Fruit fly (Drosophila melanogaster) whole organism, embryonic: ENCODE measurements around the gene Tg.

ENCODE experiments used
- BtbVII ChIP-seq: fragments of 200-800 bp; sonication (Bioruptor generic); optimal IDR thresholded peaks from 3 replicates; lab custom pipeline; 2017; ENCODE audit warnings: missing biosample characterization, mild to moderate bottlenecking, missing genetic modification characterization
- CG10267 ChIP-seq: fragments of 200-800 bp; sonication (Bioruptor generic); optimal IDR thresholded peaks from 2 replicates; lab custom pipeline; 2018; ENCODE audit warnings: missing biosample characterization, mild to moderate bottlenecking, missing genetic modification characterization, moderate library complexity
- CG10979 ChIP-seq: fragments of 200-800 bp; sonication (Bioruptor generic); optimal IDR thresholded peaks from 2 replicates; lab custom pipeline; 2018; ENCODE audit warnings: missing biosample characterization, mild to moderate bottlenecking, missing genetic modification characterization, moderate library complexity
- CG11085 ChIP-seq: fragments of 200-800 bp; sonication (Bioruptor generic); IDR thresholded peaks from 2 replicates; pipeline ENCODE4 v1.3.6; 2022; ENCODE audit warnings: missing biosample characterization, missing genetic modification characterization
- CG11695 ChIP-seq: fragments of 200-800 bp; sonication (Bioruptor generic); IDR thresholded peaks from 3 replicates; pipeline ENCODE4 v1.3.6; 2022; ENCODE audit warnings: missing biosample characterization, missing genetic modification characterization
- CG12104 ChIP-seq: fragments of 200-800 bp; sonication (Bioruptor generic); optimal IDR thresholded peaks from 3 replicates; lab custom pipeline; 2016; ENCODE audit warnings: missing biosample characterization, missing genetic modification characterization
- CG12391 ChIP-seq: fragments of 200-800 bp; sonication (Bioruptor generic); optimal IDR thresholded peaks from 3 replicates; lab custom pipeline; 2018; ENCODE audit warnings: missing biosample characterization, mild to moderate bottlenecking, missing genetic modification characterization, moderate library complexity
- CG13624 ChIP-seq: fragments of 200-800 bp; sonication (Bioruptor generic); optimal IDR thresholded peaks from 2 replicates; lab custom pipeline; 2016; ENCODE audit warnings: missing biosample characterization, missing genetic modification characterization
- CG13894 ChIP-seq: fragments of 200-800 bp; sonication (Bioruptor generic); optimal IDR thresholded peaks from 3 replicates; lab custom pipeline; 2018; ENCODE audit warnings: missing biosample characterization, mild to moderate bottlenecking, missing genetic modification characterization, moderate library complexity
- CG14965 ChIP-seq: fragments of 200-800 bp; sonication (Bioruptor generic); optimal IDR thresholded peaks from 2 replicates; lab custom pipeline; 2016; ENCODE audit warnings: missing biosample characterization, missing genetic modification characterization, borderline replicate concordance
- CG2199 ChIP-seq: fragments of 200-800 bp; sonication (Bioruptor generic); IDR thresholded peaks from 3 replicates; pipeline ENCODE4 v1.3.6; 2022; ENCODE audit warnings: missing biosample characterization, missing genetic modification characterization
- CG2678 ChIP-seq: fragments of 200-800 bp; sonication (Bioruptor generic); optimal IDR thresholded peaks from 3 replicates; lab custom pipeline; 2019; ENCODE audit warnings: missing biosample characterization, mild to moderate bottlenecking, missing genetic modification characterization, moderate library complexity
- CG33557 ChIP-seq: fragments of 200-800 bp; sonication (Bioruptor generic); optimal IDR thresholded peaks from 2 replicates; lab custom pipeline; 2019; ENCODE audit warnings: missing biosample characterization, mild to moderate bottlenecking, missing genetic modification characterization, moderate library complexity
- CG3407 ChIP-seq: fragments of 200-800 bp; sonication (Bioruptor generic); optimal IDR thresholded peaks from 2 replicates; lab custom pipeline; 2018; ENCODE audit warnings: missing biosample characterization, mild to moderate bottlenecking, missing genetic modification characterization
- CG4328 ChIP-seq: fragments of 200-800 bp; sonication (Bioruptor generic); optimal IDR thresholded peaks from 3 replicates; lab custom pipeline; 2017; ENCODE audit warnings: missing biosample characterization, missing genetic modification reagents, missing genetic modification characterization
- CG6765 ChIP-seq: fragments of 200-800 bp; sonication (Bioruptor generic); optimal IDR thresholded peaks from 3 replicates; lab custom pipeline; 2017; ENCODE audit warnings: missing biosample characterization, mild to moderate bottlenecking, missing genetic modification characterization
- CG6813 ChIP-seq: fragments of 200-800 bp; sonication (Bioruptor generic); optimal IDR thresholded peaks from 2 replicates; lab custom pipeline; 2017; ENCODE audit warnings: missing biosample characterization, missing genetic modification characterization, mild to moderate bottlenecking, moderate library complexity, missing genetic modification reagents
- CG8089 ChIP-seq: fragments of 200-800 bp; sonication (Bioruptor generic); optimal IDR thresholded peaks from 3 replicates; lab custom pipeline; 2016; ENCODE audit warnings: missing biosample characterization, missing genetic modification characterization
- CG9932 ChIP-seq: fragments of 200-800 bp; sonication (Bioruptor generic); IDR thresholded peaks from 2 replicates; pipeline ENCODE4 v1.3.6; 2022; ENCODE audit warnings: missing biosample characterization, missing genetic modification characterization
- Drgx ChIP-seq: fragments of 200-800 bp; sonication (Bioruptor generic); IDR thresholded peaks from 2 replicates; pipeline ENCODE4 v1.3.6; 2022; ENCODE audit warnings: missing biosample characterization, missing genetic modification characterization
- HLH4C ChIP-seq: fragments of 200-800 bp; sonication (Bioruptor generic); IDR thresholded peaks from 3 replicates; pipeline ENCODE4 v1.3.6; 2022; ENCODE audit warnings: missing biosample characterization, missing genetic modification characterization; ENCODE audit not compliant: partially characterized antibody
- HLH54F ChIP-seq: fragments of 200-800 bp; sonication (Bioruptor generic); optimal IDR thresholded peaks from 3 replicates; lab custom pipeline; 2016; ENCODE audit warnings: missing biosample characterization, missing genetic modification characterization
- Med ChIP-seq: fragments of 200-800 bp; sonication (Bioruptor generic); peaks from one replicate; lab custom pipeline; 2016; ENCODE audit warnings: missing biosample characterization, missing genetic modification characterization, mild to moderate bottlenecking, inconsistent platforms, moderate library complexity
- NK7.1 ChIP-seq: fragments of 200-800 bp; sonication (Bioruptor generic); optimal IDR thresholded peaks from 3 replicates; lab custom pipeline; 2016; ENCODE audit warnings: missing biosample characterization, missing genetic modification characterization
- Trl ChIP-seq, 3 experiments: fragments of >200 bp in 2 of 3; fragments of 200-800 bp in 1 of 3; sonication (Bioruptor generic) in 1 of 3; optimal IDR thresholded peaks; 2 replicates in 1 of 3; 3 replicates in 2 of 3; lab custom pipeline; 2016 to 2017; ENCODE audit warnings: missing biosample characterization in 1 of 3, missing genetic modification characterization in 1 of 3
- al ChIP-seq: fragments of 200-800 bp; sonication (Bioruptor generic); IDR thresholded peaks from 2 replicates; pipeline ENCODE4 v1.3.6; 2022; ENCODE audit warnings: missing biosample characterization, missing genetic modification characterization
- br ChIP-seq: fragments of >200 bp; optimal IDR thresholded peaks from 2 replicates; lab custom pipeline; 2017
- bsh ChIP-seq, 2 experiments: fragments of 200-800 bp; sonication (Bioruptor generic); optimal IDR thresholded peaks; 2 replicates each; lab custom pipeline; 2017 to 2018; ENCODE audit warnings: mild to moderate bottlenecking in 2 of 2, missing biosample characterization in 2 of 2, missing genetic modification characterization in 2 of 2, moderate library complexity in 1 of 2
- cato ChIP-seq: fragments of 200-800 bp; sonication (Bioruptor generic); optimal IDR thresholded peaks from 2 replicates; lab custom pipeline; 2016; ENCODE audit warnings: missing biosample characterization, missing genetic modification characterization, borderline replicate concordance
- dati ChIP-seq: fragments of 200-800 bp; sonication (Bioruptor generic); IDR thresholded peaks from 2 replicates; pipeline ENCODE4 v1.3.6; 2022; ENCODE audit warnings: missing biosample characterization, missing genetic modification characterization
- dpn ChIP-seq, 2 experiments: fragments of 200-800 bp; sonication (Bioruptor generic); optimal IDR thresholded peaks; 3 replicates each; lab custom pipeline; 2016; ENCODE audit warnings: missing biosample characterization in 2 of 2, missing genetic modification characterization in 2 of 2
- fd3F ChIP-seq: fragments of 200-800 bp; sonication (Bioruptor generic); optimal IDR thresholded peaks from 2 replicates; lab custom pipeline; 2018; ENCODE audit warnings: missing biosample characterization, mild to moderate bottlenecking, missing genetic modification characterization, moderate library complexity
- ftz-f1 ChIP-seq: fragments of 200-800 bp; sonication (Bioruptor generic); optimal IDR thresholded peaks from 2 replicates; lab custom pipeline; 2016; ENCODE audit warnings: missing biosample characterization, missing genetic modification characterization
- h ChIP-seq: fragments of >200 bp; optimal IDR thresholded peaks from 2 replicates; lab custom pipeline; 2017
- lilli ChIP-seq: fragments of 200-800 bp; sonication (Bioruptor generic); optimal IDR thresholded peaks from 3 replicates; lab custom pipeline; 2016; ENCODE audit warnings: missing biosample characterization, missing genetic modification characterization
- lmd ChIP-seq: fragments of 200-800 bp; sonication (Bioruptor generic); IDR thresholded peaks from 2 replicates; pipeline ENCODE4 v1.3.6; 2022; ENCODE audit warnings: missing biosample characterization, missing genetic modification characterization
- lov ChIP-seq, 2 experiments: fragments of 200-800 bp in 1 of 2; fragments of >200 bp in 1 of 2; sonication (Bioruptor generic) in 1 of 2; IDR thresholded peaks in 1 of 2; optimal IDR thresholded peaks in 1 of 2; 2 replicates in 1 of 2; 3 replicates in 1 of 2; pipeline versions ENCODE4 v1.3.6 to Lab custom; 2017 to 2022; ENCODE audit warnings: missing biosample characterization in 1 of 2, missing genetic modification characterization in 1 of 2
- nerfin-2 ChIP-seq: fragments of 200-800 bp; sonication (Bioruptor generic); IDR thresholded peaks from 2 replicates; pipeline ENCODE4 v1.3.6; 2022; ENCODE audit warnings: missing biosample characterization, missing genetic modification characterization; ENCODE audit not compliant: partially characterized antibody
- nmo ChIP-seq: fragments of 200-800 bp; sonication (Bioruptor generic); optimal IDR thresholded peaks from 2 replicates; lab custom pipeline; 2018; ENCODE audit warnings: missing biosample characterization, mild to moderate bottlenecking, missing genetic modification characterization, moderate library complexity
- odd ChIP-seq: fragments of 200-800 bp; sonication (Bioruptor generic); optimal IDR thresholded peaks from 2 replicates; lab custom pipeline; 2017; ENCODE audit warnings: missing biosample characterization, mild to moderate bottlenecking, missing genetic modification characterization
- pfk ChIP-seq: fragments of 200-800 bp; sonication (Bioruptor generic); optimal IDR thresholded peaks from 2 replicates; lab custom pipeline; 2018; ENCODE audit warnings: missing biosample characterization, mild to moderate bottlenecking, missing genetic modification characterization, moderate library complexity
- sens ChIP-seq: fragments of 200-800 bp; sonication (Bioruptor generic); peaks from one replicate; lab custom pipeline; 2016; ENCODE audit warnings: missing biosample characterization, missing genetic modification characterization
- slou ChIP-seq: fragments of 200-800 bp; sonication (Bioruptor generic); optimal IDR thresholded peaks from 3 replicates; lab custom pipeline; 2016; ENCODE audit warnings: missing biosample characterization, missing genetic modification characterization
- slp2 ChIP-seq: fragments of 200-800 bp; sonication (Bioruptor generic); optimal IDR thresholded peaks from 2 replicates; lab custom pipeline; 2016; ENCODE audit warnings: missing biosample characterization, missing genetic modification characterization
- vfl ChIP-seq: fragments of 200-800 bp; sonication (Bioruptor generic); optimal IDR thresholded peaks from 2 replicates; lab custom pipeline; 2016; ENCODE audit warnings: missing biosample characterization, missing genetic modification characterization
- vvl ChIP-seq: fragments of 200-800 bp; sonication (Bioruptor generic); IDR thresholded peaks from 2 replicates; pipeline ENCODE4 v1.3.6; 2022; ENCODE audit warnings: missing biosample characterization, missing genetic modification characterization
- wor ChIP-seq: fragments of 200-800 bp; sonication (Bioruptor generic); IDR thresholded peaks from 2 replicates; pipeline ENCODE4 v1.3.6; 2022; ENCODE audit warnings: missing biosample characterization, missing genetic modification characterization
- zen ChIP-seq: fragments of 200-800 bp; sonication (Bioruptor generic); optimal IDR thresholded peaks from 3 replicates; lab custom pipeline; 2018; ENCODE audit warnings: missing biosample characterization, mild to moderate bottlenecking, missing genetic modification characterization, moderate library complexity

Tg gene

DNA sequence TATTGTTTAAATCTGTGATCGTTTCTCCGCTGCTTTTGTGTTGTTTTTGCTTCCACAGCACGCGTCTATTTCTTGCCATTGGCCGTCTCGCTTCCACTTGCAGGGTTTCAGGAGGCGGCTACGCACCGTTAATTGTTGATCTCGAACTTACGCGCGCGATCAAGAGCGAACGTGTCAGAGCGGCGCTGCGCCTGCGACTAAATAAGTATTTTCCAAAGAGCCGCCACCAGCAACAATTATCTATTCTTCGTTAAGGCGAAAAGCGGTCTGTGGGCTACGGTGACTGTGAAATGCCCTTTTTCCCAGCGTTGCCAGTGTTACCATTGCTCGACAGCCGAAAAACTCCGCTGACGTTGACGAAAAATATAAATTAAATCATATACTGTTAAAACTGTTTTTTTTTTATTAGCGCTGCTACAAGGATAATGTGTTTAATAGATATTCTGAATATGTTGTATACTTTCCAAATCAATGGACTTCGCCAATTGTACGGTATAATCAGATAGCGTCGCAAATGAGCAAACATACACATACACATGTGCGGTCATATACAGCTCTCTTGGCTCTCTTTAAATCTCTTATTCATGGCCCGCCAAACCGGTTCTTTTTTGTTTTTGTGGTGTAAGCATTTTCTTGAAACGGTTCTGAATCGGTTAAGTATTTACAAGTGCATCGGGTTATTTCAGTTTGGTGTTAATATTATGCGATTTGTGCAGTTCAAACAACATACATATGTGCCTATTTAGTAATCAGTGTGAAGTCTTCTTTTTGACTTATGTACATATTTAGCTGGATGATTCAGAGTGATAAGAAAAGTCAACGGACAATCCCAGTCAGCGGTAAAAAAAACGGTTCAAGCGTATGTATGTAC, 17.0 kb upstream of the Tg start, which contains the start of gene pes (continued):
- TF ChIP-seq CG2678 (tag; lab: Kevin White, UChicago) (peak; percentile 97), br (lab: Kevin White, UChicago) (no peak), dati (GFP tag; lab: Robert Waterston, UW) (peak; percentile 41; the same call in 1 of the 2 replicates), lov (optimal IDR thresholded peaks at IDR 0.05; lab: Kevin White, UChicago) (no peak), lov (GFP tag; IDR thresholded peaks at IDR 0.05; lab: Robert Waterston, UW) (peak; percentile 68; the same call in 1 of the 3 replicates), vvl (GFP tag; lab: Robert Waterston, UW) (peak; percentile 66), CG6765 (peak; percentile 92), vfl (GFP tag; lab: Kevin White, UChicago) (peak; percentile 71), Drgx (peak; percentile 94), al (peak; percentile 83), bsh (GFP tag; optimal IDR thresholded peaks at IDR 0.05; lab: Kevin White, UChicago) (peak; percentile 8 to 86), CG11085 (peak; percentile 90), Med (peak; percentile 97), CG13624 (peak; percentile 90), CG4328 (GFP tag; lab: Kevin White, UChicago) (peak; percentile 94), pfk (GFP tag; lab: Kevin White, UChicago) (peak; percentile 17), cato (GFP tag; lab: Kevin White, UChicago) (no peak), lmd (no peak), wor (GFP tag; lab: Robert Waterston, UW) (peak; percentile 90), CG9932 (GFP tag; lab: Robert Waterston, UW) (peak; percentile 81), CG2199 (peak; percentile 90; the same call in 1 of the 3 replicates), fd3F (GFP tag; lab: Kevin White, UChicago) (peak; percentile 84), slou (peak; percentile 85), CG14965 (GFP tag; lab: Kevin White, UChicago) (no peak), CG3407 (GFP tag; lab: Kevin White, UChicago) (peak; percentile 36), CG12391 (tag; lab: Kevin White, UChicago) (no peak), HLH4C (GFP tag; lab: Robert Waterston, UW) (peak; percentile 48; the same call in 1 of the 3 replicates), CG6813 (GFP tag; lab: Kevin White, UChicago) (peak; percentile 92), NK7.1 (GFP tag; lab: Kevin White, UChicago) (peak; percentile 86), Trl (optimal IDR thresholded peaks at IDR 0.05; lab: Kevin White, UChicago) (peak; percentile 78 to 93), Trl (GFP tag; optimal IDR thresholded peaks at IDR 0.05; lab: Kevin White, UChicago) (peak; percentile 92), CG8089 (GFP tag; lab: Kevin White, UChicago) (no peak), sens (peak; percentile 80), lilli (GFP tag; lab: Kevin White, UChicago) (peak; percentile 95), CG13894 (tag; lab: Kevin White, UChicago) (peak; percentile 95), dpn (GFP tag; optimal IDR thresholded peaks at IDR 0.05; lab: Kevin White, UChicago) (peak; percentile 88 to 91), CG12104 (peak; percentile 85), CG11695 (peak; percentile 91), CG33557 (peak; percentile 31), nmo (peak; percentile 96), slp2 (GFP tag; lab: Kevin White, UChicago) (no peak), nerfin-2 (GFP tag; lab: Robert Waterston, UW) (no peak), ftz-f1 (GFP tag; lab: Kevin White, UChicago) (peak; percentile 85), odd (peak; percentile 72), CG10267 (peak; percentile 89), h (lab: Kevin White, UChicago) (no peak), BtbVII (peak; percentile 96), CG10979 (tag; lab: Kevin White, UChicago) (peak; percentile 91), zen (peak; percentile 91), HLH54F (peak; percentile 78)
